Worm (Caenorhabditis elegans) whole organism, dauer: Measurements from ENCODE around the gene math-18.
"Not testable (repeated sequence)": the region's sequence is repeated elsewhere in the genome, so short reads cannot be mapped to it uniquely, and the experiment has no call there.

Experiments
- unc-62 ChIP-seq: sonication (generic microtip); optimal IDR thresholded peaks from 2 replicates; lab custom pipeline; 2017; ENCODE audit warnings: missing biosample characterization, missing genetic modification reagents, missing genetic modification characterization

The math-18 gene

DNA sequence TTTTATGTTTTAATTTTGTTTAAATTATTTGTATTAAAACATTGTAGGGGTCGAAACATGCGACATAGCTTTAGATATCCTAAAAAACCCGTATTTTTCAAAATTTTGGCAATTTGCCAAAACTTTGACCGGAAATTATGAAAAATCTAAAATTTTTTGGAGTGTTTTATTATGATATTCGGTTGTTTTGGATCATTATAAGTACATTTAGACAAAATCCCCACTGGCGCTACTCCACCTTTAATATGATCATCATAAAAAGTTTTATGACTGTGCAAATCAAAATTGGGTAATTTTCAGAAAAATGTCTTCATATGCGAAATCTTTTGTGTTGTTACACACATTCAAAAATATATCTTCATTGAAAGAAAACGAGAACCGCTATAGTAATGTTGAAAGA lies at the start of gene math-18:
math-18 (plus strand) TSS at position 301 of the 400 bp plus-strand sequence.
- not testable (repeated sequence) for TF ChIP-seq unc-62 (GFP tag; lab: Kevin White, UChicago)

DNA sequence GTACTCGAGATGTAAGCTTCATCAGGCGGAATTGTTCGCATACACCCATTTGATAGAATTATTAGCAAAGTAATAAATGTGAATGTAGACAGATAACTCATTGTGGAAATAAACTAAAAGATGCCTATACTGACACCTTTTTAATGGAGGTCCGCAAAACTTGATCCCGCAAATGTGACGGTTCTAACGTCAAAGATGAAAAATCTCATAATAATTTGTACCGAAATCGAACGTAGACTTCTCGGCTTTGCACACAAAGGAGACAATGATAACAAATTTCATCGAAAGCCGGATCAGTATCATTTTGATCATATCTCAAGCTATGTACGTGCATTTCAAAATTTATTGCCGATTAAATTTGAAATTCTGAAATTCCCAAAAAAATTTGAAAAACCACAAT lies 45.5 kb upstream of the math-18 start, which contains the start of gene R52.4:
R52.4 (minus strand) TSS at position 101 of the 400 bp plus-strand sequence.
- TF ChIP-seq unc-62 (GFP tag; lab: Kevin White, UChicago) = no peak

DNA sequence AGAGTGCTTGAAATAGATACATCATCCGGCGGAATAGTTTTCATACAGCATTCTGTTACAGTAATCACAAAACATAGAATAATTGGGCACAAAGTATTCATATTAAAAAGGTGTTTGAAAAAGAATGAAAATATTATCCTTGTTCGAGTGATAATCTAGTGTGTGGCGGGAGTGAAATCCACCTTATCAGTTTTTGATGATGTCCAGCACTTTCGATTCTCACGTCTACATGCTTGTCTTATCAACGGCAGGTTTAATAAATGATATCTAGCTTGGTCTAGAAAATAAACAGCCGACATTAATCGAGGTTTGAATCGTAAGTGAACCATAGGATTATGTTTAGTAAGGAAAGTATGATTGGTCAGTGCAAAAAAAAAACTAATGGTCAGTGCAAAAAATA lies 43.9 kb upstream of the math-18 start, which contains the start of gene R52.5:
R52.5 (minus strand) TSS at position 101 of the 400 bp plus-strand sequence.
- TF ChIP-seq unc-62 (GFP tag; lab: Kevin White, UChicago) = no peak

DNA sequence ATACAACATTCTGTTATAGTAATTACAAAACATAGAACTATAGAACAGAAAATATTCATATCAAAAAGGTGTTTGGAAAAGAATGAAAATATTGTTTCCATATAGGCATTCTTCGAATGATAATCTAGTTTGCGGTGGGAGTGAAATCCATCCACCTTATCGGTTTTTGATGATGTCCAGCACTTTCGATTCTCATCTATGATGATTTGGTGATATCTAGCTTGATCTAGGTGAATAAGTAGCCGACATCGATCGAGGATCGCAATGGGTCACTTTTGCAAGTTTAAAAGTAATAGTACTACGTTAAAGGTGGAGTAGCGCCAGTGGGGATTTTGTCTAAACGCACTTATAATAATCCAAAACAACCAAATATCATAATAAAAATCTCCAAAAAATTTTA lies 40.9 kb upstream of the math-18 start, which contains the start of gene R52.6:
R52.6 (minus strand) TSS at position 101 of the 400 bp plus-strand sequence.
- TF ChIP-seq unc-62 (GFP tag; lab: Kevin White, UChicago) = no peak

DNA sequence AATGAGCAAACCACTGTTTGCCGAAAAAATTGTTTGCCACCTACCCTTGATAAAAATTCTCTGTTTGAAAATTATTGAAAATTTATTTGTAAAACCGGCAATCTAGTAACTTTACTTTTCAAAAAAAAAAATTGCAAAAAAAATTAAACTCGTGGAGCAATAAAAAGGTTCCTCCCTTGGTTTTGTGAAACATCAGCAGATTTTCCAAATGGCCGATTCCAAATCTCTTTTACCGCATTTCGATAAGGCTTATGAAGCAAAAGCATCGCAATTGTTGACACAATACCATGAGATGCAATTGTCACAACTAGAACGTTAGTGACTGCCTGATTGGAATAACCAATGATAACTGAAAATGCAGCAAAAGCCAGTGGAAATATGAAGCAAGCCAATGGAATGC lies 39.3 kb upstream of the math-18 start:
- no peak for TF ChIP-seq unc-62 (GFP tag; lab: Kevin White, UChicago)

DNA sequence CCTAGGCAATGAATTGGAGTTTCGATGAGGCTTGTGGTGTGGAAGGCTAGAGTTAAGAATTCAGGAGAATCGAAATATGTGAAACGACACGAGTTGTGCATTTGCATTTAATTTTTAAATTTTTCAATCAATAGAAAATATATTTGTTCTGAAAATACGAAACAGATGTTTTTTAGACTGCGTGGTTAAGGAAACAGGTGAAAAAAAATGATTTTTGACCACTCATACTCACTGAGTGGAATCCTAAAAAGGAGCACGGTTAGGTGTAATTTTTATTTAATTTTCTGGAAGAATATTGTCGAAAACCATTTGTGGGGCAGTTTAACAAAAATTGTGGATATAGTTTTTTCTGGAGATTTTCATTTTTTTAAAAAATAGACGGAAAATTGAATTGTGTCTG lies 37.0 kb upstream of the math-18 start, which contains the start of gene srh-195:
srh-195 (minus strand) TSS at position 101 of the 400 bp plus-strand sequence.
- TF ChIP-seq unc-62 (GFP tag; lab: Kevin White, UChicago) = no peak

DNA sequence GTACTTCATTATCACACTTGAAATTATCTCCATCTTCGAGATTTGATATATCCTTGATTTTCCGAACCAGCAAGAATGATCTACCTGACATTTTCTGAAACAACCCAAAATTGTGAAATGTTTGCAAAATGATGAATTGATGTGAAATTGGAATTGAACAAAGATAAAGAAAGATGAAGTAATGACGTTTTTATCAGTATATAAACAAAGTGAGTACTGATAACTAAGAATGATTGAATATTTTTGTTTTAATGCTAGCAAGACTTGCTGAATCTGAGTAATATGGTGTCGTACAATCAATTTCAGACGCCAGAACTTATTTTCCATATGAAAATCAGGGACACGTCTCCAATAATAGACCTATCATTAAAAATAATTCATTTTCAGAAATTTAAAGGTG lies 31.7 kb upstream of the math-18 start, which contains the start of gene math-37:
math-37 (minus strand) TSS at position 101 of the 400 bp plus-strand sequence.
- no peak for TF ChIP-seq unc-62 (GFP tag; lab: Kevin White, UChicago)

DNA sequence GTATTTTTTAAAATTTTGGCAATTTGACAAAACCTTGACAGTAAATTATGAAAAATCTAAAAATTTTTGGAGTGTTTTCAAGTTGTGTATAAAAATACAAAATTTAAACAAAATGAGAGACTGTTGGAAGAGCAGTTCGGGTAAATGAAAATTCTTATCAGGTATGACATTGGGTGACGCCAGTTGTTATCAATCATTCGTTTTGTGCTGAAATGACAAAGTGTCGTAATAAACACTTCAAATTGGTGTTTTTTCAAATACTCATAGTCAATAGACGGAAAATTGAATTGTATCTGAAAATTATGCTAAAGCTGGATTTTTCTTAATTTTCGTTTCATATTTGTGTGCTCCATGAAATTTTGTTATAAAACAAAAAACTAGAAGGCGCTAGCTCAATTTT lies 31.0 kb upstream of the math-18 start:
- TF ChIP-seq unc-62 (GFP tag; lab: Kevin White, UChicago) = no peak

DNA sequence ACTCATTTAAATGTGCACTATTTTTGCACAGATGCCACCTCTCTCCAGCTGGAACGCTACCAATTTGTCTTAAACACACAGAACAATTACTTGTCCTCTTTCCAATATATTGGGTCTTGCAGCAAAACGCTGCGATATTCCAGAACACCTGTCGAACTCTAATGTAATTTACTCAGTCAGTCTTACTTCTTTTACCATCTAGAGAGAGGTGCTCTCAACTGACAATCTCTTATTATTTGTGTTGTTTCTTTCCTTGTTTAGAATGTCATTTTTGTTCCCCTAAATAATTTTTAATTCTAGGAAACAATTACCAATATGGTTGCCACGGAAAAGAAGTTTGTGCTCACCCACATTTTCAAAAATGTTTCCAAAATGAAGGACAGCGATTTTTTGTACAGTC lies 23.0 kb upstream of the math-18 start, which contains the start of gene sdz-28:
sdz-28 (plus strand) TSS at position 301 of the 400 bp plus-strand sequence.
- TF ChIP-seq unc-62 (GFP tag; lab: Kevin White, UChicago) = no peak

DNA sequence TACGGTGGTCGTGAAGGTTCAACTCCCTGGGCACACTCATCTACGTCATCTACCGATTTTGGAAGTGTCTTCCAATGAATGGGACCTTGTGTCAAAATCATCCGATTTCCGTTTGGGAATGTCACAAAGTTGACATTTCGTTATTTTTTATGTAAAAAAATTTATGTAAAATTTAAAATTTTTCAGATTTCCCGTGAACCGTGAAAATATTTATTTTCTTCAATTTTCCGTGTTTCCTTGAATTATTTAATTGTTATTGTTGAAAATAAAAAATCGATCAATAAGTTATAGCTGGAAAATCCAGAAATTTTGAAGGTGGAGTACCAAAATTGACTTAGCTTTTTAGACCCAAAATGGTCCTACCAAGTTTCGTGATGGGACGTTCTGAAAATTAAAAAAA lies 18.2 kb upstream of the math-18 start, which contains the start of gene hpo-7:
hpo-7 (minus strand) TSS at position 101 of the 400 bp plus-strand sequence.
- no peak for TF ChIP-seq unc-62 (GFP tag; lab: Kevin White, UChicago)

DNA sequence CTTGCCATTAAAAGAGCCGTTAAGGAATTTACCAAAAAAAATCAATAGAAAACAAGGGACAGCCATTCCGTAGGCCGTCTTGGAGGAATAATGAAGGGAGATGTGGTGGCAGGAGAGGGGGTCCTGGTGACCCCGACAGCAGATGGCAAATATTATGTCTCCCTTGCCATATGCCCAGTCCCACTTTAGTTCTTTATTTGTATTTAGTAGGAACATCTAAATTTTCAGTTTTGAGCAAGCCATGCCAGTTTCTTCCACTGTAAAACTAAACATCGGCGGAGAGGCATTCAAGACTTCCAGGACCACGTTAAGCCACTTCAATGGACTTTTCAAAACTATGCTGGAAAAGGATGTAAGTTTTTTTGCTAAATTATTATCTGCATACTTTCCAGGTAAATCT lies 16.6 kb upstream of the math-18 start, which contains the start of gene C40A11.4:
C40A11.4 (plus strand) TSS at position 188 of the 400 bp plus-strand sequence.
- TF ChIP-seq unc-62 (GFP tag; lab: Kevin White, UChicago) = no peak

DNA sequence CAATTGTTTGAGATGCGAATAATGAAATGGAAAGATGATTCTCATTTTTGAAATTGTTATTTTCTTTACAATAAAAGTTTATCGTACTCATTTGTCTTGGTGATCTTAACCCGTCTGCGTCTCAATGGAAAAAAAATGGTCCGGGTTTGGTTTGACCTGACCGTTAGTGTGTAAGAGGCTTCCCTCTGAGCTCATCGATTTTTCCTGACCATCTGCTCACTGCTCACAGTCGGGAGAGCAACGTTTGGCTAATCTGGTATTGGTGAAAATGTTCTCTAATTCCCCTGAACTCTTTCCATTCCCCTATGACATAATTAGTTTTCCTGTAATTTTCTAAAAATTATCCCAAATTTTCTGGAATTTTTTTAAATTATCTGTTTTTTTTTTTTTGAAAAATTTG lies 14.9 kb upstream of the math-18 start:
- no peak for TF ChIP-seq unc-62 (GFP tag; lab: Kevin White, UChicago)

DNA sequence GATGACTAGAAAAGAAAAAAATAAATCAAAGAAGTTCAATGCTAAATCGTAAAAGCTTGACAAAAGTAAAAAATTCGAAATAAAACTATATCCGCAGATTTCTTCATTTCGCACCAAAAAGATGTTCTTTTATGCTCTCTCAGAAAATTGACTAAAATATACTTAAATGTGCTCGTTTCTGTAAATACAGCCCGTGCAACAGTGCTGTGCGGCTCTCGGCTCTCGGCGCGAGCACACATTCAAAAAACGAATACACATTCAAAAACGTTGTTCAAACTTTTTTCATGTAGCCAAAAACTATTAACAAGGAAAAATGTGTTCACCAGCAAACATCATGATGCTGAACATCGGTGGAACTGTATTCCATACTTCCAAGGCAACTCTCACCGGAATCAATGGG lies 13.0 kb upstream of the math-18 start, which contains the start of gene C40A11.3:
C40A11.3 (plus strand) TSS at position 301 of the 400 bp plus-strand sequence.
- no peak for TF ChIP-seq unc-62 (GFP tag; lab: Kevin White, UChicago)

DNA sequence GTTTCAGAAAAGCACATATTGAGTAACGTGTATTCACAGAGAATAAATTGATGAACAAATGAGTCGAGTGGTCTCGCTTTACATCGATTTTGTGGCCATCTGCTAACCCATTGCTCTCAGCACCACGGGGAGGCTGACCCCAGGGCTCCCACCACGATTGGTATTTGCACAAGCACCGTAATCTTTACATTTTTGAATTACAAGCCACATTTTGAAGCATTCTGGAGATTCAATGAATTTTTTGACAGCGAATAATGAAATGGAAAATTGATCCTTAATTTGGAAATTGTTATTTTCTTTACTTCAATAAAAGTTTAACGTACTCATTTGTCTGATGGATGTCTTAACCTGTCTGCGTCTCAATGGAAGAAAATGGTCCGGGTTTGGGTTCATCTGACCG lies 8.2 kb upstream of the math-18 start, which contains the start of gene C40A11.6:
C40A11.6 (minus strand) TSS at position 101 of the 400 bp plus-strand sequence.
- TF ChIP-seq unc-62 (GFP tag; lab: Kevin White, UChicago) = no peak

DNA sequence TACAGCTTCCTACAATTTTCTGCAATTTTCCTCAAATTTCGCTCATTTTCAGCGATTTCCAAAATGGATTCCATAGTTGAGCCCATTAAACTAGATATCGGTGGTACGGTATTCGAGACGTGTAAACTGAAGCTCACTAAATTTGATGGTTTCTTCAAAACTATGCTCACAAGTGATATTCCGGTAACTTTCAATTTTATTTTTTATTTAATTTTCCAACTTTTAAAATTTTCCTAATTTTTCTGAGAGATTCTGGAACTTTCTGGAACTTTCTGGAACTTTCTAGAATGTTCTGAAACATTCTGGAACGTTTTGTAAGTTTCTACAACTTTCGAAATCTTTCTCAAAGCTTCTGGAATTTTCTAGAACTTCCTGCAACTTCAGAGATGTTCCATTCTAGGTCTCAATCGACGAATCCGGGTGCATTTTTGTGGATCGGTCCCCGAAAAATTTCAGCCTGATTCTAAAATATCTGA lies 6.9 kb upstream of the math-18 start, which contains the start of gene C40A11.2:
C40A11.2 (plus strand) TSS at position 51 of the 476 bp plus-strand sequence.
- no peak for TF ChIP-seq unc-62 (GFP tag; lab: Kevin White, UChicago)

DNA sequence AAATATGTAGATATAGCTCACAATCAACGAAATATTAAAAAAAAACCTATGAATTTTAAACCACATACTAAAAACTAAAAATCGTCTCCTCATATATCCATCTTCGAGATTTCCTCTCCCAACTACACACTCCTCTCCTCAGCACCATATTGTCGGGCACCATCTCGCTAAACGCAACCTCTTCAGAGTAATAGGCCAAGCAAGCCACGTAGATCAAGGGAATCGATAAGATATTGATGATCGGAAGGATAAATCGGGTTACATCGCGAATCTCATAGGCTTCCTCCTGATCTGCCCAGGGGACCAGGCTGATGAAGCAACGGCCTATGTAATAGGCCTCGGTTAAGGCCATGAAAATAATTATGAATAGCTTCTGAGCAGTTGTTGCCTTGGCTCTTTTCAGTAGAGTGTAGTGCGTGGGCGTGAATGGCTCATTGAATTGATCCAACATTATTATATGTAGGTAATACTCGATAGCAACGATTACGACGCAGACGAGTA lies 3.3 kb upstream of the math-18 start, which contains the start of the genes C40A11.7 and C40A11.8:
C40A11.7 (minus strand) TSS at position 101 of the 501 bp plus-strand sequence.
C40A11.8 (minus strand) TSS at position 451 of the 501 bp plus-strand sequence.
- TF ChIP-seq unc-62 (GFP tag; lab: Kevin White, UChicago) = no peak
